Fruit fly (Drosophila melanogaster): ENCODE measurements around the gene Nepl8.

Gene Nepl8

dm6 chr2L:16498100-16498499 is 10.2 kb downstream of the Nepl8 start (continued):
- TF ChIP-seq D19A (tag; optimal IDR thresholded peaks at IDR 0.05) = peak; percentile 24
- no peak for TF ChIP-seq CG2202 (tag; optimal IDR thresholded peaks at IDR 0.05)
- TF ChIP-seq CG9932 (GFP tag; IDR thresholded peaks at IDR 0.05) = peak; percentile 34; the same call in 1 of the 2 replicates
- no peak for TF ChIP-seq ato (GFP tag; IDR thresholded peaks at IDR 0.05; ENCODE audit: partially characterized antibody)
- TF ChIP-seq CG1024 (GFP tag; IDR thresholded peaks at IDR 0.05) = 0 out of 2 replicates have a peak, but pooled peaks have one; percentile 5
- TF ChIP-seq MESR4 (GFP tag; optimal IDR thresholded peaks at IDR 0.05) = no peak
- peak; percentile 29 for TF ChIP-seq nmo (GFP tag; optimal IDR thresholded peaks at IDR 0.05)
- peak; percentile 46 for TF ChIP-seq Med (GFP tag)
- TF ChIP-seq bsh (GFP tag; optimal IDR thresholded peaks at IDR 0.05) = peak in 1 of 2 experiments; percentile 54
- TF ChIP-seq dysf (GFP tag; IDR thresholded peaks at IDR 0.05) = peak; percentile 44; the same call in 1 of the 3 replicates
- TF ChIP-seq CG34376 (GFP tag; optimal IDR thresholded peaks at IDR 0.05) = no peak
- no peak for TF ChIP-seq E2f1 (GFP tag; IDR thresholded peaks at IDR 0.05)
- no peak for TF ChIP-seq CG2875 (GFP tag; optimal IDR thresholded peaks at IDR 0.05)
- TF ChIP-seq CG5245 (GFP tag; optimal IDR thresholded peaks at IDR 0.05) = no peak
- no peak for TF ChIP-seq CG30431 (GFP tag; optimal IDR thresholded peaks at IDR 0.05)
- TF ChIP-seq zfh1 (GFP tag; IDR thresholded peaks at IDR 0.05) = peak; percentile 35; the same call in 1 of the 3 replicates
- TF ChIP-seq lmd (GFP tag; IDR thresholded peaks at IDR 0.05) = 0 out of 2 replicates have a peak, but pooled peaks have one; percentile 6
- TF ChIP-seq TFAM (GFP tag; optimal IDR thresholded peaks at IDR 0.05) = no peak
- TF ChIP-seq CG11696 (GFP tag; IDR thresholded peaks at IDR 0.05) = no peak
- TF ChIP-seq CG3281 (GFP tag; optimal IDR thresholded peaks at IDR 0.05) = no peak
- peak; percentile 36 for TF ChIP-seq Ssrp (tag; optimal IDR thresholded peaks at IDR 0.05)
- no peak for TF ChIP-seq prd (optimal IDR thresholded peaks at IDR 0.05)
- TF ChIP-seq prd (GFP tag; IDR thresholded peaks at IDR 0.05) = peak; percentile 67; the same call in 2 of the 3 replicates
- no peak for TF ChIP-seq wek (GFP tag; optimal IDR thresholded peaks at IDR 0.05)
- TF ChIP-seq CG17328 (GFP tag; IDR thresholded peaks at IDR 0.05) = peak; percentile 55
- peak; percentile 49; the same call in 1 of the 3 replicates for TF ChIP-seq ci (GFP tag; IDR thresholded peaks at IDR 0.05)
- TF ChIP-seq gsb (GFP tag; IDR thresholded peaks at IDR 0.05) = 0 out of 2 replicates have a peak, but pooled peaks have one; percentile 36
- TF ChIP-seq wdn (GFP tag; IDR thresholded peaks at IDR 0.05) = no peak
- TF ChIP-seq gem (tag; optimal IDR thresholded peaks at IDR 0.05) = peak; percentile 52
- peak; percentile 26 for TF ChIP-seq unpg (GFP tag; optimal IDR thresholded peaks at IDR 0.05)
- no peak for TF ChIP-seq Dad (GFP tag; optimal IDR thresholded peaks at IDR 0.05)
- peak; percentile 14 for TF ChIP-seq az2 (GFP tag; optimal IDR thresholded peaks at IDR 0.05)
- no peak for TF ChIP-seq crol (GFP tag; IDR thresholded peaks at IDR 0.05)
- TF ChIP-seq CG11695 (GFP tag; IDR thresholded peaks at IDR 0.05) = peak; percentile 54; the same call in 1 of the 3 replicates
- peak; percentile 19 for TF ChIP-seq Hsf (GFP tag; optimal IDR thresholded peaks at IDR 0.05)
- TF ChIP-seq ind (GFP tag; optimal IDR thresholded peaks at IDR 0.05) = peak; percentile 5
- TF ChIP-seq pfk (GFP tag; optimal IDR thresholded peaks at IDR 0.05) = no peak
- no peak for TF ChIP-seq ase (GFP tag; IDR thresholded peaks at IDR 0.05)
- TF ChIP-seq CG11093 (GFP tag; IDR thresholded peaks at IDR 0.05) = peak; percentile 24; the same call in 1 of the 3 replicates
- peak; percentile 66 for TF ChIP-seq Xrp1 (GFP tag; IDR thresholded peaks at IDR 0.05)
- no peak for TF ChIP-seq Dll (GFP tag; IDR thresholded peaks at IDR 0.05; ENCODE audit: partially characterized antibody)
- no peak for TF ChIP-seq CG3726 (GFP tag; IDR thresholded peaks at IDR 0.05)
- TF ChIP-seq CG6854 (GFP tag; optimal IDR thresholded peaks at IDR 0.05) = no peak
- no peak for TF ChIP-seq pan (optimal IDR thresholded peaks at IDR 0.05)
- peak in 1 of 2 experiments; percentile 46 for TF ChIP-seq pan (GFP tag; optimal IDR thresholded peaks at IDR 0.05 in 1 of 2, IDR thresholded peaks at IDR 0.05 in 1 of 2)
- TF ChIP-seq CG9437 (GFP tag; optimal IDR thresholded peaks at IDR 0.05) = no peak
- 0 out of 3 replicates have a peak, but pooled peaks have one; percentile 43 for TF ChIP-seq so (GFP tag; IDR thresholded peaks at IDR 0.05)
- TF ChIP-seq phol (tag; optimal IDR thresholded peaks at IDR 0.05) = peak; percentile 34
- TF ChIP-seq Sox102F (GFP tag; optimal IDR thresholded peaks at IDR 0.05) = peak; percentile 59
- TF ChIP-seq CG4730 (GFP tag; IDR thresholded peaks at IDR 0.05) = 0 out of 2 replicates have a peak, but pooled peaks have one; percentile 18
- TF ChIP-seq tll (GFP tag; optimal IDR thresholded peaks at IDR 0.05) = no peak

Measured in whole organism, embryonic.